Fruit fly (Drosophila melanogaster) whole organism, embryonic: ENCODE data around the gene CG11811.

Experiments
- Antp ChIP-seq: fragments of 200-800 bp; sonication (Bioruptor generic); optimal IDR thresholded peaks from 3 replicates; lab custom pipeline; 2016; ENCODE audit warnings: missing biosample characterization, missing genetic modification characterization
- Awh ChIP-seq: fragments of 200-800 bp; sonication (Bioruptor generic); IDR thresholded peaks from 2 replicates; pipeline ENCODE4, ENCODE4 v1.3.6; 2022; ENCODE audit warnings: missing biosample characterization, missing genetic modification characterization
- CG10267 ChIP-seq: fragments of 200-800 bp; sonication (Bioruptor generic); optimal IDR thresholded peaks from 2 replicates; lab custom pipeline; 2018; ENCODE audit warnings: missing biosample characterization, mild to moderate bottlenecking, missing genetic modification characterization, moderate library complexity
- CG10543 ChIP-seq: fragments of 200-800 bp; sonication (Bioruptor generic); optimal IDR thresholded peaks from 3 replicates; lab custom pipeline; 2017; ENCODE audit warnings: missing biosample characterization, mild to moderate bottlenecking, missing genetic modification characterization, moderate library complexity
- CG11456 ChIP-seq: fragments of 200-800 bp; sonication (Bioruptor generic); IDR thresholded peaks from 3 replicates; pipeline ENCODE4 v1.3.6; 2022; ENCODE audit warnings: missing biosample characterization, missing genetic modification characterization
- CG14860 ChIP-seq: fragments of 200-800 bp; sonication (Bioruptor generic); IDR thresholded peaks from 3 replicates; pipeline ENCODE4 v1.3.6; 2022; ENCODE audit warnings: missing biosample characterization, missing genetic modification characterization; ENCODE audit not compliant: partially characterized antibody
- CG1792 ChIP-seq: fragments of 200-800 bp; sonication (Bioruptor generic); optimal IDR thresholded peaks from 2 replicates; lab custom pipeline; 2016; ENCODE audit warnings: missing biosample characterization, missing genetic modification characterization
- CG2678 ChIP-seq: fragments of 200-800 bp; sonication (Bioruptor generic); optimal IDR thresholded peaks from 3 replicates; lab custom pipeline; 2019; ENCODE audit warnings: missing biosample characterization, mild to moderate bottlenecking, missing genetic modification characterization, moderate library complexity
- CG30431 ChIP-seq: fragments of 200-800 bp; sonication (Bioruptor generic); optimal IDR thresholded peaks from 2 replicates; lab custom pipeline; 2017; ENCODE audit warnings: missing biosample characterization, missing genetic modification characterization
- CG31388 ChIP-seq: fragments of 200-800 bp; sonication (Bioruptor generic); optimal IDR thresholded peaks from 2 replicates; lab custom pipeline; 2016; ENCODE audit warnings: missing biosample characterization, missing genetic modification characterization
- CG34224 ChIP-seq: fragments of 200-800 bp; sonication (Bioruptor generic); IDR thresholded peaks from 3 replicates; pipeline ENCODE4 v1.3.6; 2022; ENCODE audit warnings: missing biosample characterization, missing genetic modification characterization; ENCODE audit not compliant: partially characterized antibody
- CG34376 ChIP-seq: fragments of 200-800 bp; sonication (Bioruptor generic); optimal IDR thresholded peaks from 2 replicates; lab custom pipeline; 2018; ENCODE audit warnings: missing biosample characterization, mild to moderate bottlenecking, missing genetic modification characterization
- CG6765 ChIP-seq: fragments of 200-800 bp; sonication (Bioruptor generic); optimal IDR thresholded peaks from 3 replicates; lab custom pipeline; 2017; ENCODE audit warnings: missing biosample characterization, mild to moderate bottlenecking, missing genetic modification characterization
- CG7928 ChIP-seq: fragments of 200-800 bp; sonication (Bioruptor generic); optimal IDR thresholded peaks from 2 replicates; lab custom pipeline; 2017; ENCODE audit warnings: missing biosample characterization, mild to moderate bottlenecking, missing genetic modification characterization
- CG8290 ChIP-seq, 3 experiments: fragments of 200-800 bp; sonication (Bioruptor generic); optimal IDR thresholded peaks; 2 replicates each; lab custom pipeline; 2016 to 2019; ENCODE audit warnings: missing biosample characterization in 3 of 3, missing genetic modification characterization in 3 of 3, mild to moderate bottlenecking in 2 of 3, moderate library complexity in 1 of 3
- CG8478 ChIP-seq: fragments of >200 bp; optimal IDR thresholded peaks from 2 replicates; lab custom pipeline; 2018
- CG8765 ChIP-seq: fragments of 200-800 bp; sonication (Bioruptor generic); IDR thresholded peaks from 2 replicates; pipeline ENCODE4 v1.3.6; 2022; ENCODE audit warnings: missing biosample characterization, missing genetic modification characterization
- Deaf1 ChIP-seq: fragments of 200-800 bp; optimal IDR thresholded peaks from 3 replicates; lab custom pipeline; 2019; ENCODE audit warnings: missing biosample characterization, mild to moderate bottlenecking, missing genetic modification characterization, moderate library complexity
- Dll ChIP-seq: fragments of 200-800 bp; sonication (Bioruptor generic); IDR thresholded peaks from 4 replicates; pipeline ENCODE4 v1.3.6; 2022; ENCODE audit warnings: missing biosample characterization, missing genetic modification characterization; ENCODE audit not compliant: partially characterized antibody
- ERR ChIP-seq: fragments of 200-800 bp; sonication (Bioruptor generic); optimal IDR thresholded peaks from 2 replicates; lab custom pipeline; 2016; ENCODE audit warnings: missing biosample characterization, missing genetic modification characterization
- Gsc ChIP-seq: fragments of 200-800 bp; sonication (Bioruptor generic); IDR thresholded peaks from 2 replicates; pipeline ENCODE4 v1.3.6; 2022; ENCODE audit warnings: missing biosample characterization, missing genetic modification characterization
- Gug ChIP-seq: fragments of 200-800 bp; sonication (Bioruptor generic); IDR thresholded peaks from 4 replicates; pipeline ENCODE4 v1.3.6; 2022; ENCODE audit warnings: missing biosample characterization, missing genetic modification characterization
- Hr51 ChIP-seq, 2 experiments: fragments of 200-800 bp; sonication (Bioruptor generic); optimal IDR thresholded peaks; 2 replicates in 1 of 2; 3 replicates in 1 of 2; lab custom pipeline; 2016 to 2018; ENCODE audit warnings: missing biosample characterization in 2 of 2, missing genetic modification characterization in 2 of 2, mild to moderate bottlenecking in 1 of 2, moderate library complexity in 1 of 2
- Hsf ChIP-seq: fragments of 200-800 bp; sonication (Bioruptor generic); optimal IDR thresholded peaks from 3 replicates; lab custom pipeline; 2016; ENCODE audit warnings: missing biosample characterization, missing genetic modification characterization
- Lpt ChIP-seq: fragments of >200 bp; optimal IDR thresholded peaks from 2 replicates; lab custom pipeline; 2018; ENCODE audit warnings: missing biosample characterization, missing genetic modification characterization
- Max ChIP-seq: fragments of 200-800 bp; sonication (Bioruptor generic); optimal IDR thresholded peaks from 2 replicates; lab custom pipeline; 2016; ENCODE audit warnings: missing biosample characterization, mild to moderate bottlenecking, missing genetic modification characterization
- Med ChIP-seq: fragments of 200-800 bp; sonication (Bioruptor generic); peaks from one replicate; lab custom pipeline; 2016; ENCODE audit warnings: missing biosample characterization, missing genetic modification characterization, mild to moderate bottlenecking, inconsistent platforms, moderate library complexity
- Pdp1 ChIP-seq, 2 experiments: fragments of 200-800 bp; sonication (Bioruptor generic); optimal IDR thresholded peaks; 3 replicates each; lab custom pipeline; 2016; ENCODE audit warnings: missing biosample characterization in 2 of 2, missing genetic modification characterization in 2 of 2, mild to moderate bottlenecking in 1 of 2, moderate library complexity in 1 of 2
- Sry-β ChIP-seq: fragments of 200-800 bp; sonication (Bioruptor generic); optimal IDR thresholded peaks from 2 replicates; lab custom pipeline; 2018; ENCODE audit warnings: missing biosample characterization, mild to moderate bottlenecking, missing genetic modification characterization, moderate library complexity
- aop ChIP-seq: fragments of 200-800 bp; sonication (Bioruptor generic); IDR thresholded peaks from 2 replicates; pipeline ENCODE4 v1.3.6; 2022; ENCODE audit warnings: missing biosample characterization, missing genetic modification characterization
- bowl ChIP-seq: fragments of 200-800 bp; sonication (Bioruptor generic); IDR thresholded peaks from 2 replicates; pipeline ENCODE4 v1.3.6; 2022; ENCODE audit warnings: missing biosample characterization, missing genetic modification characterization
- cad ChIP-seq: fragments of >200 bp; optimal IDR thresholded peaks from 2 replicates; lab custom pipeline; 2017; ENCODE audit warnings: missing biosample characterization, missing genetic modification characterization
- ci ChIP-seq: fragments of 200-800 bp; sonication (Bioruptor generic); IDR thresholded peaks from 3 replicates; pipeline ENCODE4 v1.3.6; 2022; ENCODE audit warnings: missing biosample characterization, missing genetic modification characterization
- dpn ChIP-seq, 2 experiments: fragments of 200-800 bp; sonication (Bioruptor generic); optimal IDR thresholded peaks; 3 replicates each; lab custom pipeline; 2016; ENCODE audit warnings: missing biosample characterization in 2 of 2, missing genetic modification characterization in 2 of 2
- emc ChIP-seq: fragments of 200-800 bp; sonication (Bioruptor generic); optimal IDR thresholded peaks from 2 replicates; lab custom pipeline; 2016; ENCODE audit warnings: missing biosample characterization, missing genetic modification characterization
- eve ChIP-seq, 2 experiments: fragments of >200 bp; optimal IDR thresholded peaks; 2 replicates each; lab custom pipeline; 2017; ENCODE audit warnings: missing biosample characterization in 2 of 2, missing genetic modification characterization in 2 of 2
- gcm ChIP-seq: fragments of 200-800 bp; sonication (Bioruptor generic); optimal IDR thresholded peaks from 2 replicates; lab custom pipeline; 2019; ENCODE audit warnings: missing biosample characterization, mild to moderate bottlenecking, missing genetic modification characterization, moderate library complexity
- gsb ChIP-seq: fragments of 200-800 bp; sonication (Bioruptor generic); IDR thresholded peaks from 2 replicates; pipeline ENCODE4 v1.3.6; 2022; ENCODE audit warnings: missing biosample characterization, missing genetic modification characterization
- sens ChIP-seq: fragments of 200-800 bp; sonication (Bioruptor generic); peaks from one replicate; lab custom pipeline; 2016; ENCODE audit warnings: missing biosample characterization, missing genetic modification characterization
- ssp ChIP-seq: fragments of 200-800 bp; sonication (Bioruptor generic); IDR thresholded peaks from 2 replicates; pipeline ENCODE4 v1.3.6; 2022; ENCODE audit warnings: missing biosample characterization, missing genetic modification characterization
- stwl ChIP-seq: fragments of 200-800 bp; sonication (Bioruptor generic); optimal IDR thresholded peaks from 3 replicates; lab custom pipeline; 2018; ENCODE audit warnings: missing biosample characterization, mild to moderate bottlenecking, missing genetic modification characterization, moderate library complexity
- tap ChIP-seq: fragments of 200-800 bp; optimal IDR thresholded peaks from 3 replicates; lab custom pipeline; 2019; ENCODE audit warnings: missing biosample characterization, mild to moderate bottlenecking, missing genetic modification characterization, moderate library complexity
- trem ChIP-seq: fragments of 200-800 bp; optimal IDR thresholded peaks from 3 replicates; lab custom pipeline; 2019; ENCODE audit warnings: missing biosample characterization, mild to moderate bottlenecking, missing genetic modification characterization, moderate library complexity
- ttk ChIP-seq: fragments of 200-800 bp; sonication (Bioruptor generic); IDR thresholded peaks from 2 replicates; pipeline ENCODE4 v2.1.2; 2022; ENCODE audit warnings: missing biosample characterization, missing genetic modification characterization
- unc-4 ChIP-seq: fragments of 200-800 bp; sonication (Bioruptor generic); IDR thresholded peaks from 2 replicates; pipeline ENCODE4 v1.3.6; 2022; ENCODE audit warnings: missing biosample characterization, missing genetic modification characterization; ENCODE audit not compliant: partially characterized antibody
- zen2 ChIP-seq: fragments of 200-800 bp; sonication (Bioruptor generic); IDR thresholded peaks from 3 replicates; pipeline ENCODE4 v1.3.6; 2022; ENCODE audit warnings: missing biosample characterization, missing genetic modification characterization; ENCODE audit not compliant: partially characterized antibody

Gene CG11811

dm6 chr3L:10686625-10687024 lies 4.2 kb upstream of the CG11811 start:
- TF ChIP-seq stwl (peak; percentile 99), CG1792 (GFP tag; lab: Kevin White, UChicago) (no peak), CG8290 (GFP tag; optimal IDR thresholded peaks at IDR 0.05; lab: Kevin White, UChicago) (peak; percentile 11), CG8290 (tag; optimal IDR thresholded peaks at IDR 0.05; lab: Kevin White, UChicago) (no peak), Dll (0 out of 4 replicates have a peak, but pooled peaks have one; percentile 14), CG10267 (tag; lab: Kevin White, UChicago) (peak; percentile 66), trem (no peak), sens (peak; percentile 2)

- TF ChIP-seq unc-4 (no peak), Hr51 (GFP tag; optimal IDR thresholded peaks at IDR 0.05; lab: Kevin White, UChicago) (no peak), eve (GFP tag; optimal IDR thresholded peaks at IDR 0.05; lab: Kevin White, UChicago) (no peak), aop (GFP tag; lab: Robert Waterston, UW) (no peak), Deaf1 (peak; percentile 2), gcm (GFP tag; lab: Kevin White, UChicago) (peak; percentile 19), Med (peak; percentile 62), Pdp1 (GFP tag; optimal IDR thresholded peaks at IDR 0.05; lab: Kevin White, UChicago) (peak in 1 of 2 experiments; percentile 40), CG34376 (GFP tag; lab: Kevin White, UChicago) (peak; percentile 41), Antp (no peak), CG14860 (GFP tag; lab: Robert Waterston, UW) (no peak), CG11456 (GFP tag; lab: Robert Waterston, UW) (no peak), CG34224 (GFP tag; lab: Robert Waterston, UW) (no peak), ci (GFP tag; lab: Robert Waterston, UW) (no peak), CG31388 (GFP tag; lab: Kevin White, UChicago) (no peak), tap (tag; lab: Kevin White, UChicago) (no peak), CG30431 (no peak), CG8478 (no peak), emc (no peak)
Measured at dm6 chr3L:10692459-10693217, 1.8 kb downstream of the CG11811 start, which contains the start of gene CG33493. Gene CG33493 (minus strand): TSS chr3L:10693167.

dm6 chr3L:10693709-10694403 lies 3.0 kb downstream of the CG11811 start, which contains the start of gene ND-13B:
Gene ND-13B (minus strand): TSS chr3L:10694108.
- no peak for TF ChIP-seq CG7928 (GFP tag; lab: Kevin White, UChicago)
- no peak; the same call in 2 of the 3 replicates for TF ChIP-seq zen2 (GFP tag; lab: Robert Waterston, UW)
- no peak for TF ChIP-seq CG10543
- no peak for TF ChIP-seq Awh (GFP tag; lab: Robert Waterston, UW)
- TF ChIP-seq aop (GFP tag; lab: Robert Waterston, UW) = no peak
- no peak for TF ChIP-seq ERR
- TF ChIP-seq CG6765 (GFP tag; lab: Kevin White, UChicago) = no peak
- TF ChIP-seq CG8765 (GFP tag; lab: Robert Waterston, UW) = no peak
- no peak for TF ChIP-seq ci (GFP tag; lab: Robert Waterston, UW)
- no peak for TF ChIP-seq Max (GFP tag; lab: Kevin White, UChicago)
- TF ChIP-seq ttk (GFP tag; lab: Robert Waterston, UW) = no peak
- no peak for TF ChIP-seq bowl (GFP tag; lab: Robert Waterston, UW)
- no peak for TF ChIP-seq Gsc (GFP tag; lab: Robert Waterston, UW)
- no peak for TF ChIP-seq Lpt (GFP tag; lab: Kevin White, UChicago)
- TF ChIP-seq gsb (GFP tag; lab: Robert Waterston, UW) = no peak
- no peak for TF ChIP-seq ssp (GFP tag; lab: Robert Waterston, UW)
- no peak for TF ChIP-seq gcm (GFP tag; lab: Kevin White, UChicago)
- TF ChIP-seq CG2678 (tag; lab: Kevin White, UChicago) = no peak
- no peak for TF ChIP-seq Sry-β (GFP tag; lab: Kevin White, UChicago)
- TF ChIP-seq Hsf (GFP tag; lab: Kevin White, UChicago) = no peak
- TF ChIP-seq cad = no peak
- no peak for TF ChIP-seq Gug (GFP tag; lab: Robert Waterston, UW)
- peak; percentile 39 for TF ChIP-seq stwl
- TF ChIP-seq dpn (GFP tag; optimal IDR thresholded peaks at IDR 0.05; lab: Kevin White, UChicago) = peak in 1 of 2 experiments; percentile 10
